Fruit fly (Drosophila melanogaster) whole organism, wandering third instar larva: ENCODE data around the gene CG2861.

Source experiments
- Abd-B ChIP-seq: fragments of >200 bp; optimal IDR thresholded peaks from 2 replicates; lab custom pipeline; 2017; ENCODE audit warnings: missing biosample characterization, missing genetic modification characterization
- CG32264 ChIP-seq: fragments of 200-800 bp; sonication (Bioruptor generic); optimal IDR thresholded peaks from 2 replicates; lab custom pipeline; 2016; ENCODE audit warnings: missing biosample characterization, missing genetic modification characterization
- CG9705 ChIP-seq: fragments of 200-800 bp; sonication (Bioruptor generic); optimal IDR thresholded peaks from 2 replicates; lab custom pipeline; 2018; ENCODE audit warnings: missing biosample characterization, mild to moderate bottlenecking, missing genetic modification characterization
- CrebA ChIP-seq: fragments of 200-800 bp; sonication (Bioruptor generic); optimal IDR thresholded peaks from 2 replicates; lab custom pipeline; 2016; ENCODE audit warnings: missing biosample characterization, mild to moderate bottlenecking, missing genetic modification characterization, borderline replicate concordance
- Dfd ChIP-seq: fragments of >200 bp; optimal IDR thresholded peaks from 2 replicates; lab custom pipeline; 2017; ENCODE audit warnings: missing biosample characterization, missing genetic modification characterization
- GATAd ChIP-seq: sonication (Bioruptor generic); optimal IDR thresholded peaks from 2 replicates; lab custom pipeline; 2016; ENCODE audit warnings: missing biosample characterization, missing genetic modification characterization
- HLH106 ChIP-seq: fragments of 200-800 bp; optimal IDR thresholded peaks from 3 replicates; lab custom pipeline; 2019; ENCODE audit warnings: missing biosample characterization, mild to moderate bottlenecking, missing genetic modification characterization, moderate library complexity
- Hnf4 ChIP-seq: fragments of 200-800 bp; sonication (Bioruptor generic); optimal IDR thresholded peaks from 2 replicates; lab custom pipeline; 2016; ENCODE audit warnings: missing biosample characterization, mild to moderate bottlenecking, missing genetic modification characterization
- Hr83 ChIP-seq: fragments of 200-300 bp; sonication (Bioruptor generic); optimal IDR thresholded peaks from 2 replicates; lab custom pipeline; 2016; ENCODE audit warnings: missing biosample characterization, mild to moderate bottlenecking, missing genetic modification characterization, moderate library complexity; ENCODE audit not compliant: poor library complexity, severe bottlenecking
- Jra ChIP-seq: sonication (Bioruptor generic); optimal IDR thresholded peaks from 2 replicates; lab custom pipeline; 2016; ENCODE audit warnings: missing biosample characterization, missing genetic modification characterization
- Mio ChIP-seq: sonication (Bioruptor generic); optimal IDR thresholded peaks from 2 replicates; lab custom pipeline; 2016; ENCODE audit warnings: missing biosample characterization, missing genetic modification characterization
- Myc ChIP-seq: fragments of >200 bp; optimal IDR thresholded peaks from 2 replicates; lab custom pipeline; 2017
- N ChIP-seq: fragments of >200 bp; optimal IDR thresholded peaks from 2 replicates; lab custom pipeline; 2018; ENCODE audit warnings: missing biosample characterization, missing external identifiers, missing genetic modification characterization
- OdsH ChIP-seq: fragments of 200-800 bp; sonication (Bioruptor generic); optimal IDR thresholded peaks from 2 replicates; lab custom pipeline; 2016; ENCODE audit warnings: missing biosample characterization, mild to moderate bottlenecking, missing genetic modification characterization
- Rel ChIP-seq, 2 experiments: fragments of 200-800 bp; sonication (Bioruptor generic) in 1 of 2; optimal IDR thresholded peaks; 2 replicates in 1 of 2; 3 replicates in 1 of 2; lab custom pipeline; 2016 to 2019; ENCODE audit warnings: mild to moderate bottlenecking in 2 of 2, missing biosample characterization in 2 of 2, missing genetic modification characterization in 2 of 2, moderate library complexity in 1 of 2
- Sp1 ChIP-seq: fragments of 200-800 bp; sonication (Bioruptor generic); optimal IDR thresholded peaks from 3 replicates; lab custom pipeline; 2019; ENCODE audit warnings: missing biosample characterization, mild to moderate bottlenecking, missing genetic modification characterization, moderate library complexity
- Vsx2 ChIP-seq: fragments of 200-300, 225-300 bp; sonication (Bioruptor generic); optimal IDR thresholded peaks from 2 replicates; lab custom pipeline; 2018; ENCODE audit warnings: missing biosample characterization, missing genetic modification characterization; ENCODE audit not compliant: partially characterized antibody
- brk ChIP-seq: fragments of 200-800 bp; sonication (Bioruptor generic); optimal IDR thresholded peaks from 2 replicates; lab custom pipeline; 2016; ENCODE audit warnings: missing biosample characterization, mild to moderate bottlenecking, missing genetic modification characterization
- dl ChIP-seq, 2 experiments: fragments of 175-275, 200-275 bp in 1 of 2; fragments of 200-275 bp in 1 of 2; sonication (Bioruptor generic); optimal IDR thresholded peaks; lab custom pipeline; 2018; ENCODE audit warnings: mild to moderate bottlenecking in 2 of 2, missing biosample characterization in 2 of 2, missing genetic modification characterization in 2 of 2, moderate library complexity in 2 of 2; ENCODE audit not compliant: partially characterized antibody in 2 of 2, insufficient read depth in 1 of 2
- dmrt93B ChIP-seq: fragments of 200-800 bp; sonication (Bioruptor generic); optimal IDR thresholded peaks from 2 replicates; lab custom pipeline; 2018; ENCODE audit warnings: missing biosample characterization, mild to moderate bottlenecking, missing genetic modification characterization
- dsf ChIP-seq: sonication (Bioruptor generic); optimal IDR thresholded peaks from 2 replicates; lab custom pipeline; 2016; ENCODE audit warnings: missing biosample characterization, missing genetic modification characterization, borderline replicate concordance
- ey ChIP-seq: fragments of 200-800 bp; sonication (Bioruptor generic); optimal IDR thresholded peaks from 2 replicates; lab custom pipeline; 2016; ENCODE audit warnings: missing biosample characterization, missing genetic modification characterization
- foxo ChIP-seq, 2 experiments: fragments of 200-800 bp; sonication (Bioruptor generic); optimal IDR thresholded peaks; 2 replicates in 1 of 2; 3 replicates in 1 of 2; lab custom pipeline; 2016 to 2017; ENCODE audit warnings: missing biosample characterization in 2 of 2, missing genetic modification characterization in 2 of 2
- fru ChIP-seq: fragments of 200-800 bp; sonication (Bioruptor generic); optimal IDR thresholded peaks from 3 replicates; lab custom pipeline; 2016; ENCODE audit warnings: missing biosample characterization, mild to moderate bottlenecking, missing genetic modification characterization
- h ChIP-seq: fragments of 200-800 bp; sonication (Bioruptor generic); optimal IDR thresholded peaks from 3 replicates; lab custom pipeline; 2016; ENCODE audit warnings: missing biosample characterization, mild to moderate bottlenecking, missing genetic modification characterization
- jim ChIP-seq: fragments of 175-275, 200-325 bp; sonication (Bioruptor generic); optimal IDR thresholded peaks from 2 replicates; lab custom pipeline; 2016; ENCODE audit warnings: missing biosample characterization, mild to moderate bottlenecking, missing genetic modification characterization
- lola ChIP-seq: fragments of >200 bp; optimal IDR thresholded peaks from 2 replicates; lab custom pipeline; 2017; ENCODE audit warnings: missing biosample characterization, missing genetic modification characterization
- pan ChIP-seq: fragments of >200 bp; optimal IDR thresholded peaks from 2 replicates; lab custom pipeline; 2017
- psq ChIP-seq: fragments of 200-800 bp; sonication (Bioruptor generic); optimal IDR thresholded peaks from 3 replicates; lab custom pipeline; 2017; ENCODE audit warnings: missing biosample characterization, mild to moderate bottlenecking, missing genetic modification characterization, moderate library complexity
- rgr ChIP-seq: fragments of 200-800 bp; sonication (Bioruptor generic); optimal IDR thresholded peaks from 3 replicates; lab custom pipeline; 2016; ENCODE audit warnings: missing biosample characterization, mild to moderate bottlenecking, missing genetic modification characterization
- sage ChIP-seq: fragments of 200-800 bp; sonication (Bioruptor generic); optimal IDR thresholded peaks from 2 replicates; lab custom pipeline; 2016; ENCODE audit warnings: missing biosample characterization, mild to moderate bottlenecking, missing genetic modification characterization
- sv ChIP-seq: fragments of 200-800 bp; sonication (Bioruptor generic); optimal IDR thresholded peaks from 3 replicates; lab custom pipeline; 2016; ENCODE audit warnings: missing biosample characterization, missing genetic modification characterization
- tai ChIP-seq: sonication (Bioruptor generic); optimal IDR thresholded peaks from 2 replicates; lab custom pipeline; 2016; ENCODE audit warnings: missing biosample characterization, missing genetic modification characterization
- usp ChIP-seq: fragments of >200 bp; optimal IDR thresholded peaks from 2 replicates; lab custom pipeline; 2017; ENCODE audit warnings: missing biosample characterization, missing genetic modification characterization
- woc ChIP-seq: sonication (Bioruptor generic); optimal IDR thresholded peaks from 2 replicates; lab custom pipeline; 2016; ENCODE audit warnings: missing biosample characterization, mild to moderate bottlenecking, missing genetic modification characterization

The CG2861 gene

DNA sequence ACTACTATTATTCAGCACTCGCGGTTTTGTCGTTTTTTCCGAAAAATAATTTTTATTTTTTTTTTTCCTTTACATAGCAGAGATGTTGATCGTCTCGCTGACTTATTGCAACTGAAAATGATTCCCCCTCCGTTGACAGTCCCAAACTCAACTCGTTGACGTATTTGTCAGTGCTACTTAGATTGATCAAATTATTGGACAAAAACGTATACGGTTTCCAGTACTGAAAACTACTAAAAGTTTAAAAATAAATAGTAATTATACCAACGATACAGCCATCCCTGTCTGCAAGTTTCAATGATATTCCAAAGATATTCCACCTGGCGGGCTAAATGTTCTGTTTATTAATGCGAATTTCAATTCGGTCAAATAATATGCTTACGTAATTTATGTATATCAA, at the start of gene CG2861:
Gene CG2861, minus strand, starts transcription at position 101 of the 400 bp plus-strand sequence.
- TF ChIP-seq psq (GFP tag; lab: Kevin White, UChicago) (no peak), brk (GFP tag; lab: Kevin White, UChicago) (no peak), Rel (GFP tag; optimal IDR thresholded peaks at IDR 0.05; lab: Kevin White, UChicago) (no peak), Rel (tag; optimal IDR thresholded peaks at IDR 0.05; lab: Kevin White, UChicago) (no peak), Abd-B (GFP tag; lab: Kevin White, UChicago) (no peak), CG32264 (no peak), h (no peak), lola (no peak), sage (no peak), pan (no peak), fru (GFP tag; lab: Kevin White, UChicago) (no peak), Mio (GFP tag; lab: Kevin White, UChicago) (no peak), jim (GFP tag; lab: Kevin White, UChicago) (no peak), N (GFP tag; lab: Kevin White, UChicago) (no peak), CG9705 (GFP tag; lab: Kevin White, UChicago) (no peak), Myc (lab: Kevin White, UChicago) (no peak), ey (GFP tag; lab: Kevin White, UChicago) (no peak), GATAd (no peak), OdsH (GFP tag; lab: Kevin White, UChicago) (no peak)

DNA sequence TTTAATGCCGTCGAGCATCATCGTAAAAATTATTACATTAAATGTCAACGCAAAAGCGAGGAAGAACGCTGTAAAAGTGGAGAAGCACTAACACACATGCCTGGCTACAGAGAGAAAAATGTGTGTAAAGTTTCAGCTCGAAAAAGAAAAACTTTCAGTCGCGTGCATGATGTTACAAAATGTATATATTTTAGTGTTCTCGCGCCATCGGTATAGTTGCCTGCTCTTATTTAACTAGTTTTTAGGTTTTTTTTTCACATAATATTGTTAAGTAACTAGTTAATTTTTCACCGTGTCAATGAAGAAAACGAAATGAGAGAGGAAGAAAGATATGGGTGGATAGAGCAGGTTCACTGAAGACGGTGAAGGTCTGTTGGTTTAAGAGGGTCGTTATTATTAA, 44.7 kb upstream of the CG2861 start:
- TF ChIP-seq woc (GFP tag; lab: Kevin White, UChicago) = no peak
- TF ChIP-seq pan = no peak
- TF ChIP-seq sv (GFP tag; lab: Kevin White, UChicago) = no peak
- no peak for TF ChIP-seq CrebA
- TF ChIP-seq Hr83 (GFP tag; lab: Kevin White, UChicago) = no peak
- TF ChIP-seq fru (GFP tag; lab: Kevin White, UChicago) = no peak
- no peak for TF ChIP-seq brk (GFP tag; lab: Kevin White, UChicago)
- TF ChIP-seq HLH106 (tag; lab: Kevin White, UChicago) = no peak
- TF ChIP-seq CG32264 = no peak
- no peak for TF ChIP-seq usp (GFP tag; lab: Kevin White, UChicago)
- TF ChIP-seq lola = no peak
- TF ChIP-seq Rel (GFP tag; optimal IDR thresholded peaks at IDR 0.05; lab: Kevin White, UChicago) = no peak
- no peak for TF ChIP-seq Rel (tag; optimal IDR thresholded peaks at IDR 0.05; lab: Kevin White, UChicago)

DNA sequence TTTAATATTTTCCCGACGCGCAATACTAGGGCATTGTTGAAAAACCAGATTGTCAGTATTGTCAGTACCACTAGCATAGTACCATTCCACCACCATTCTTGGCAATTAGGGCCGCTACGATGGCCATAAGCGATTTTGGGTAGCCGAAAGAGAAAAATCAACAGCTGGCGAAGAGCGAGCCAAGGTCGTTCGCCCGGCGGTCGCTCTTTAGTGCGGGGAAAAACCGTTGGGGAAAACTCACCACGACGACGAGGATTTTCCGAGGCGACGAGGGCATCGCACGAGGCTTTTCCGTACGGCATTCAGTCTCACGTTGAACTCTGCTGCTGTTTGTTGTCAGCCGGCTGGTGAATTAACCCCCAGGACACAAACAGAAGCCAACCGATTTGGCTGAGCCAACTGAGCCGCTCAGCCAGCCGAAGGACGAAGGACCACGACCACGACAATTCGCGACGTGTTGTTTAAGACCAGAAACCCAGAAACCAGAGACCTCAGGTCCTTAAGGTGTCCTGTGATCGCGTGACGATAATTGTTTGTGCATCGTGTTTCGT, 36.0 kb upstream of the CG2861 start, which contains the start of gene CG42594:
Gene CG42594, plus strand, starts transcription at position 286 of the 551 bp plus-strand sequence.
- TF ChIP-seq foxo (GFP tag; optimal IDR thresholded peaks at IDR 0.05; lab: Kevin White, UChicago) = no peak
- TF ChIP-seq h = no peak
- TF ChIP-seq sv (GFP tag; lab: Kevin White, UChicago) = no peak
- TF ChIP-seq CG9705 (GFP tag; lab: Kevin White, UChicago) = no peak
- no peak for TF ChIP-seq Mio (GFP tag; lab: Kevin White, UChicago)
- TF ChIP-seq tai (GFP tag; lab: Kevin White, UChicago) = no peak
- no peak for TF ChIP-seq dsf (GFP tag; lab: Kevin White, UChicago)
- no peak for TF ChIP-seq ey (GFP tag; lab: Kevin White, UChicago)
- no peak for TF ChIP-seq fru (GFP tag; lab: Kevin White, UChicago)
- no peak for TF ChIP-seq dmrt93B (GFP tag; lab: Kevin White, UChicago)
- TF ChIP-seq Vsx2 (GFP tag; lab: Kevin White, UChicago) = no peak
- TF ChIP-seq usp (GFP tag; lab: Kevin White, UChicago) = no peak
- no peak for TF ChIP-seq N (GFP tag; lab: Kevin White, UChicago)
- TF ChIP-seq CrebA = no peak
- no peak for TF ChIP-seq Jra (GFP tag; lab: Kevin White, UChicago)
- TF ChIP-seq lola = no peak
- TF ChIP-seq jim (GFP tag; lab: Kevin White, UChicago) = no peak
- no peak for TF ChIP-seq GATAd
- no peak for TF ChIP-seq rgr (GFP tag; lab: Kevin White, UChicago)
- TF ChIP-seq, all 38 proteins: peak for 0

DNA sequence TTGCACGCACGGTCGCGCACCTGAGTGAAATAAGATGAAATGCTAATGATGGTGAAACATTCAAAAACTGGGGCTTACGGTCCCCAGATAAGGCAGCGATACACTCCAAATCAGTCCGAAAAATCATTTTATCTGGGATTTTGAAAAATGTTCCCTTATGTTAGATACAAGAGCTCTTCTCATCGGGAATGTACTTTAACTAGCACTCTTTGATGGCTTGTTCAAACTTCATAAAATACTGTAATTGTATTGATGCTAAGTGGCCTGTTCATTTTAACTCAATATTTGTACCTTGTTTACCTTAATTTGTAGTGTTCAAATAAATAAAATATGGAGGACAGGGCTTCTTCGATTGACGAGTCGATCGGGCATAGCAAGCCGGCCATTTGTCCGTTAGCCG, 21.0 kb upstream of the CG2861 start, which contains the start of gene CG12682:
Gene CG12682, plus strand, starts transcription at position 301 of the 400 bp plus-strand sequence.
- no peak for TF ChIP-seq Abd-B (GFP tag; lab: Kevin White, UChicago)
- no peak for TF ChIP-seq sage
- no peak for TF ChIP-seq Dfd (GFP tag; lab: Kevin White, UChicago)
- TF ChIP-seq h = no peak
- TF ChIP-seq psq (GFP tag; lab: Kevin White, UChicago) = no peak
- TF ChIP-seq CG32264 = no peak
- TF ChIP-seq Vsx2 (GFP tag; lab: Kevin White, UChicago) = no peak
- no peak for TF ChIP-seq dl (GFP tag; optimal IDR thresholded peaks at IDR 0.05; lab: Kevin White, UChicago; ENCODE audit: insufficient read depth in 1 of 2, partially characterized antibody in 2 of 2)
- no peak for TF ChIP-seq Sp1
- no peak for TF ChIP-seq CrebA
- TF ChIP-seq jim (GFP tag; lab: Kevin White, UChicago) = no peak
- no peak for TF ChIP-seq Hnf4 (GFP tag; lab: Kevin White, UChicago)
- TF ChIP-seq brk (GFP tag; lab: Kevin White, UChicago) = no peak
- TF ChIP-seq HLH106 (tag; lab: Kevin White, UChicago) = no peak
- TF ChIP-seq GATAd = no peak
- no peak for TF ChIP-seq rgr (GFP tag; lab: Kevin White, UChicago)
